Fruit fly (Drosophila melanogaster) whole organism, embryonic: Measurements from ENCODE around the gene CG14696.

Source experiments
- BEAF-32 ChIP-seq: fragments of 200-800 bp; sonication (Bioruptor generic); optimal IDR thresholded peaks from 3 replicates; lab custom pipeline; 2017; ENCODE audit warnings: missing biosample characterization, missing genetic modification characterization, mild to moderate bottlenecking, moderate library complexity, missing genetic modification reagents
- Bdp1 ChIP-seq: fragments of 200-800 bp; sonication (Bioruptor generic); optimal IDR thresholded peaks from 3 replicates; lab custom pipeline; 2016; ENCODE audit warnings: missing biosample characterization, missing genetic modification characterization
- CG10654 ChIP-seq: fragments of 200-800 bp; sonication (Bioruptor generic); optimal IDR thresholded peaks from 2 replicates; lab custom pipeline; 2016; ENCODE audit warnings: missing biosample characterization, missing genetic modification characterization
- CG11695 ChIP-seq: fragments of 200-800 bp; sonication (Bioruptor generic); IDR thresholded peaks from 3 replicates; pipeline ENCODE4 v1.3.6; 2022; ENCODE audit warnings: missing biosample characterization, missing genetic modification characterization
- CG1602 ChIP-seq: fragments of 200-800 bp; sonication (Bioruptor generic); optimal IDR thresholded peaks from 3 replicates; lab custom pipeline; 2016; ENCODE audit warnings: missing biosample characterization, missing genetic modification characterization
- CG1603 ChIP-seq: fragments of 200-800 bp; sonication (Bioruptor generic); optimal IDR thresholded peaks from 2 replicates; lab custom pipeline; 2019; ENCODE audit warnings: missing biosample characterization, mild to moderate bottlenecking, missing genetic modification characterization, moderate library complexity
- CG17385 ChIP-seq: fragments of 200-800 bp; sonication (Bioruptor generic); optimal IDR thresholded peaks from 3 replicates; lab custom pipeline; 2018; ENCODE audit warnings: missing biosample characterization, mild to moderate bottlenecking, missing genetic modification characterization
- CG1792 ChIP-seq: fragments of 200-800 bp; sonication (Bioruptor generic); optimal IDR thresholded peaks from 2 replicates; lab custom pipeline; 2016; ENCODE audit warnings: missing biosample characterization, missing genetic modification characterization
- CG2875 ChIP-seq: fragments of 200-800 bp; sonication (Bioruptor generic); optimal IDR thresholded peaks from 2 replicates; lab custom pipeline; 2017; ENCODE audit warnings: missing biosample characterization, mild to moderate bottlenecking, missing genetic modification characterization, missing genetic modification reagents
- CG3065 ChIP-seq: fragments of 200-800 bp; sonication (Bioruptor generic); optimal IDR thresholded peaks from 2 replicates; lab custom pipeline; 2016; ENCODE audit warnings: missing biosample characterization, missing genetic modification characterization
- CG31365 ChIP-seq: fragments of 200-800 bp; sonication (Bioruptor generic); optimal IDR thresholded peaks from 2 replicates; lab custom pipeline; 2018; ENCODE audit warnings: missing biosample characterization, mild to moderate bottlenecking, missing genetic modification characterization
- CG3163 ChIP-seq: fragments of 200-800 bp; sonication (Bioruptor generic); optimal IDR thresholded peaks from 3 replicates; lab custom pipeline; 2016; ENCODE audit warnings: missing biosample characterization, missing genetic modification characterization
- CG3281 ChIP-seq: fragments of 200-800 bp; sonication (Bioruptor generic); optimal IDR thresholded peaks from 3 replicates; lab custom pipeline; 2017; ENCODE audit warnings: missing biosample characterization, mild to moderate bottlenecking, missing genetic modification characterization
- CG4707 ChIP-seq: fragments of 200-800 bp; sonication (Bioruptor generic); optimal IDR thresholded peaks from 2 replicates; lab custom pipeline; 2018; ENCODE audit warnings: missing biosample characterization, mild to moderate bottlenecking, missing genetic modification characterization, moderate library complexity
- CG4820 ChIP-seq: fragments of 200-800 bp; sonication (Bioruptor generic); optimal IDR thresholded peaks from 3 replicates; lab custom pipeline; 2016; ENCODE audit warnings: missing biosample characterization, missing genetic modification characterization
- CG5180 ChIP-seq: fragments of 200-800 bp; sonication (Bioruptor generic); optimal IDR thresholded peaks from 3 replicates; lab custom pipeline; 2017; ENCODE audit warnings: missing biosample characterization, missing genetic modification characterization, mild to moderate bottlenecking, moderate library complexity, missing genetic modification reagents
- CG6254 ChIP-seq: fragments of 200-800 bp; sonication (Bioruptor generic); optimal IDR thresholded peaks from 3 replicates; lab custom pipeline; 2017; ENCODE audit warnings: mild to moderate bottlenecking, missing biosample characterization, missing genetic modification reagents, missing genetic modification characterization
- CG6813 ChIP-seq: fragments of 200-800 bp; sonication (Bioruptor generic); optimal IDR thresholded peaks from 2 replicates; lab custom pipeline; 2017; ENCODE audit warnings: missing biosample characterization, missing genetic modification characterization, mild to moderate bottlenecking, moderate library complexity, missing genetic modification reagents
- CG8089 ChIP-seq: fragments of 200-800 bp; sonication (Bioruptor generic); optimal IDR thresholded peaks from 3 replicates; lab custom pipeline; 2016; ENCODE audit warnings: missing biosample characterization, missing genetic modification characterization
- CG9876 ChIP-seq: fragments of 200-800 bp; sonication (Bioruptor generic); optimal IDR thresholded peaks from 2 replicates; lab custom pipeline; 2016; ENCODE audit warnings: missing biosample characterization, missing genetic modification characterization
- Camta ChIP-seq: fragments of 200-800 bp; sonication (Bioruptor generic); optimal IDR thresholded peaks from 2 replicates; lab custom pipeline; 2016; ENCODE audit warnings: missing biosample characterization, missing genetic modification characterization
- CkIIα-i1 ChIP-seq: fragments of 200-800 bp; sonication (Bioruptor generic); IDR thresholded peaks from 2 replicates; pipeline ENCODE4 v1.3.6; 2022; ENCODE audit warnings: missing biosample characterization, missing genetic modification characterization
- Dll ChIP-seq: fragments of 200-800 bp; sonication (Bioruptor generic); IDR thresholded peaks from 4 replicates; pipeline ENCODE4 v1.3.6; 2022; ENCODE audit warnings: missing biosample characterization, missing genetic modification characterization; ENCODE audit not compliant: partially characterized antibody
- Doc3 ChIP-seq: fragments of 200-800 bp; sonication (Bioruptor generic); IDR thresholded peaks from 3 replicates; pipeline ENCODE4 v1.3.6; 2022; ENCODE audit warnings: missing biosample characterization, missing genetic modification characterization; ENCODE audit not compliant: partially characterized antibody
- E2f1 ChIP-seq: fragments of 200-800 bp; sonication (Bioruptor generic); IDR thresholded peaks from 2 replicates; pipeline ENCODE4 v1.3.6; 2022; ENCODE audit warnings: missing biosample characterization, missing genetic modification characterization
- Eip74EF ChIP-seq, 2 experiments: fragments of 200-800 bp in 1 of 2; fragments of >200 bp in 1 of 2; sonication (Bioruptor generic) in 1 of 2; optimal IDR thresholded peaks; 2 replicates each; lab custom pipeline; 2017 to 2019; ENCODE audit warnings: missing biosample characterization in 2 of 2, missing genetic modification characterization in 2 of 2, mild to moderate bottlenecking in 1 of 2, moderate library complexity in 1 of 2
- H2.0 ChIP-seq: fragments of 200-800 bp; sonication (Bioruptor generic); IDR thresholded peaks from 2 replicates; pipeline ENCODE4 v1.3.6; 2022; ENCODE audit warnings: missing biosample characterization, missing genetic modification characterization
- MESR4 ChIP-seq: fragments of 200-800 bp; sonication (Bioruptor generic); optimal IDR thresholded peaks from 2 replicates; lab custom pipeline; 2018; ENCODE audit warnings: missing biosample characterization, mild to moderate bottlenecking, missing genetic modification characterization, moderate library complexity
- Mad ChIP-seq: fragments of 200-800 bp; sonication (Bioruptor generic); optimal IDR thresholded peaks from 2 replicates; lab custom pipeline; 2016; ENCODE audit warnings: missing biosample characterization, missing genetic modification characterization
- Max ChIP-seq: fragments of 200-800 bp; sonication (Bioruptor generic); optimal IDR thresholded peaks from 2 replicates; lab custom pipeline; 2016; ENCODE audit warnings: missing biosample characterization, mild to moderate bottlenecking, missing genetic modification characterization
- ase ChIP-seq: fragments of 200-800 bp; sonication (Bioruptor generic); IDR thresholded peaks from 3 replicates; pipeline ENCODE4 v1.3.6; 2022; ENCODE audit warnings: missing biosample characterization, missing genetic modification characterization
- caup ChIP-seq: fragments of 200-800 bp; sonication (Bioruptor generic); optimal IDR thresholded peaks from 3 replicates; lab custom pipeline; 2017; ENCODE audit warnings: missing biosample characterization, mild to moderate bottlenecking, missing genetic modification characterization, moderate library complexity; ENCODE audit not compliant: severe bottlenecking
- chinmo ChIP-seq: fragments of 200-800 bp; sonication (Bioruptor generic); IDR thresholded peaks from 4 replicates; pipeline ENCODE4 v1.3.6; 2022; ENCODE audit warnings: missing biosample characterization, missing genetic modification characterization; ENCODE audit not compliant: partially characterized antibody
- chm ChIP-seq: fragments of 200-800 bp; sonication (Bioruptor generic); IDR thresholded peaks from 2 replicates; pipeline ENCODE4 v1.3.6; 2022; ENCODE audit warnings: missing biosample characterization, missing genetic modification characterization
- dan ChIP-seq: fragments of 200-800 bp; sonication (Bioruptor generic); IDR thresholded peaks from 2 replicates; pipeline ENCODE4 v1.3.6; 2022; ENCODE audit warnings: missing biosample characterization, missing genetic modification characterization
- dimm ChIP-seq: fragments of 200-800 bp; sonication (Bioruptor generic); IDR thresholded peaks from 2 replicates; pipeline ENCODE4 v1.3.6; 2022; ENCODE audit warnings: missing biosample characterization, missing genetic modification characterization
- dm ChIP-seq: fragments of 200-800 bp; sonication (Bioruptor generic); optimal IDR thresholded peaks from 3 replicates; lab custom pipeline; 2016; ENCODE audit warnings: missing biosample characterization, missing genetic modification characterization
- esg ChIP-seq: fragments of 200-800 bp; sonication (Bioruptor generic); conservative IDR thresholded peaks from 2 replicates; pipeline ENCODE4 v1.3.6; 2022; ENCODE audit warnings: missing biosample characterization, missing genetic modification characterization
- fd64A ChIP-seq: fragments of 200-800 bp; sonication (Bioruptor generic); optimal IDR thresholded peaks from 3 replicates; lab custom pipeline; 2018; ENCODE audit warnings: missing biosample characterization, mild to moderate bottlenecking, missing genetic modification characterization
- lab ChIP-seq: fragments of 200-800 bp; sonication (Bioruptor generic); optimal IDR thresholded peaks from 3 replicates; lab custom pipeline; 2017; ENCODE audit warnings: missing biosample characterization, missing genetic modification characterization, mild to moderate bottlenecking, moderate library complexity, missing genetic modification reagents
- scrt ChIP-seq: fragments of 200-800 bp; sonication (Bioruptor generic); optimal IDR thresholded peaks from 2 replicates; lab custom pipeline; 2018; ENCODE audit warnings: missing biosample characterization, mild to moderate bottlenecking, missing genetic modification characterization, moderate library complexity
- shn ChIP-seq: fragments of 200-800 bp; sonication (Bioruptor generic); optimal IDR thresholded peaks from 3 replicates; lab custom pipeline; 2016; ENCODE audit warnings: missing biosample characterization, missing genetic modification characterization
- tll ChIP-seq, 2 experiments: fragments of 200-800 bp in 1 of 2; fragments of >200 bp in 1 of 2; sonication (Bioruptor generic) in 1 of 2; optimal IDR thresholded peaks; 2 replicates each; lab custom pipeline; 2017 to 2019; ENCODE audit warnings: missing biosample characterization in 2 of 2, missing genetic modification characterization in 2 of 2, mild to moderate bottlenecking in 1 of 2, moderate library complexity in 1 of 2
- trem ChIP-seq: fragments of 200-800 bp; optimal IDR thresholded peaks from 3 replicates; lab custom pipeline; 2019; ENCODE audit warnings: missing biosample characterization, mild to moderate bottlenecking, missing genetic modification characterization, moderate library complexity
- vvl ChIP-seq: fragments of 200-800 bp; sonication (Bioruptor generic); IDR thresholded peaks from 2 replicates; pipeline ENCODE4 v1.3.6; 2022; ENCODE audit warnings: missing biosample characterization, missing genetic modification characterization
- zen ChIP-seq: fragments of 200-800 bp; sonication (Bioruptor generic); optimal IDR thresholded peaks from 3 replicates; lab custom pipeline; 2018; ENCODE audit warnings: missing biosample characterization, mild to moderate bottlenecking, missing genetic modification characterization, moderate library complexity
- zen2 ChIP-seq: fragments of 200-800 bp; sonication (Bioruptor generic); IDR thresholded peaks from 3 replicates; pipeline ENCODE4 v1.3.6; 2022; ENCODE audit warnings: missing biosample characterization, missing genetic modification characterization; ENCODE audit not compliant: partially characterized antibody

CG14696 gene

dm6 chr3R:10875515-10876434 lies 9.0 kb downstream of the CG14696 start, which contains the start of gene Sodh2 (continued):
- TF ChIP-seq CG2875 (GFP tag; lab: Kevin White, UChicago): peak; percentile 63
- peak; percentile 68 for TF ChIP-seq CG1792 (GFP tag; lab: Kevin White, UChicago)
- no peak for TF ChIP-seq dimm (GFP tag; lab: Robert Waterston, UW)
- TF ChIP-seq esg (GFP tag; lab: Robert Waterston, UW): peak; percentile 46
- peak; percentile 48 for TF ChIP-seq fd64A (GFP tag; lab: Kevin White, UChicago)
- peak; percentile 72 for TF ChIP-seq CG4707
- no peak for TF ChIP-seq Doc3 (GFP tag; lab: Robert Waterston, UW)
- peak; percentile 90 for TF ChIP-seq CG3281 (GFP tag; lab: Kevin White, UChicago)
- peak; percentile 29 for TF ChIP-seq CG8089 (GFP tag; lab: Kevin White, UChicago)
- peak; percentile 68 for TF ChIP-seq CG5180 (GFP tag; lab: Kevin White, UChicago)
- TF ChIP-seq MESR4 (GFP tag; lab: Kevin White, UChicago): no peak
- no peak for TF ChIP-seq shn (GFP tag; lab: Kevin White, UChicago)
- TF ChIP-seq CG9876 (GFP tag; lab: Kevin White, UChicago): peak; percentile 52
- no peak for TF ChIP-seq zen (tag; lab: Kevin White, UChicago)
- peak; percentile 95 for TF ChIP-seq lab (GFP tag; lab: Kevin White, UChicago)
- TF ChIP-seq Camta (GFP tag; lab: Kevin White, UChicago): peak; percentile 29
- peak; percentile 47 for TF ChIP-seq CG10654 (GFP tag; lab: Kevin White, UChicago)
- peak; percentile 91 for TF ChIP-seq caup (GFP tag; lab: Kevin White, UChicago)
- TF ChIP-seq chinmo (GFP tag; lab: Robert Waterston, UW): peak; percentile 73; the same call in 1 of the 4 replicates
- TF ChIP-seq CG17385 (GFP tag; lab: Kevin White, UChicago): peak; percentile 71
- no peak for TF ChIP-seq Dll
- peak; percentile 27 for TF ChIP-seq Bdp1 (GFP tag; lab: Kevin White, UChicago)
- peak; percentile 44 for TF ChIP-seq trem (tag; lab: Kevin White, UChicago)
- peak; percentile 79 for TF ChIP-seq vvl (GFP tag; lab: Robert Waterston, UW)
- peak; percentile 44 for TF ChIP-seq CG3065
- peak; percentile 70 for TF ChIP-seq CG31365 (tag; lab: Kevin White, UChicago)
- TF ChIP-seq chm: peak; percentile 61; the same call in 1 of the 2 replicates
- TF ChIP-seq CG1602: peak; percentile 14
- peak; percentile 57; the same call in 2 of the 3 replicates for TF ChIP-seq ase (GFP tag; lab: Robert Waterston, UW)
- TF ChIP-seq BEAF-32 (GFP tag; lab: Kevin White, UChicago): no peak
- TF ChIP-seq CG11695 (GFP tag; lab: Robert Waterston, UW): peak; percentile 70
- TF ChIP-seq H2.0: peak; percentile 66
- TF ChIP-seq CG1603 (tag; lab: Kevin White, UChicago): peak; percentile 81
- peak; percentile 90 for TF ChIP-seq scrt (GFP tag; lab: Kevin White, UChicago)
- peak; percentile 56 for TF ChIP-seq CG6254 (GFP tag; lab: Kevin White, UChicago)
- peak in 1 of 2 experiments; percentile 81 for TF ChIP-seq Eip74EF (GFP tag; optimal IDR thresholded peaks at IDR 0.05; lab: Kevin White, UChicago)
- TF ChIP-seq Mad: peak; percentile 49
- TF ChIP-seq dm (GFP tag; lab: Kevin White, UChicago): no peak
- TF ChIP-seq E2f1: 0 out of 2 replicates have a peak, but pooled peaks have one; percentile 47
- peak; percentile 42 for TF ChIP-seq Max (GFP tag; lab: Kevin White, UChicago)
- no peak for TF ChIP-seq CG4820
- no peak for TF ChIP-seq CkIIα-i1
- TF ChIP-seq CG3163 (GFP tag; lab: Kevin White, UChicago): peak; percentile 33
- TF ChIP-seq CG6813: peak; percentile 91
- TF ChIP-seq dan (GFP tag; lab: Robert Waterston, UW): no peak
- TF ChIP-seq tll (GFP tag; optimal IDR thresholded peaks at IDR 0.05; lab: Kevin White, UChicago): no peak
- no peak for TF ChIP-seq zen2 (GFP tag; lab: Robert Waterston, UW)
